Fruit fly (Drosophila melanogaster): Measurements from ENCODE around the gene CG34250.

CG34250 gene

DNA sequence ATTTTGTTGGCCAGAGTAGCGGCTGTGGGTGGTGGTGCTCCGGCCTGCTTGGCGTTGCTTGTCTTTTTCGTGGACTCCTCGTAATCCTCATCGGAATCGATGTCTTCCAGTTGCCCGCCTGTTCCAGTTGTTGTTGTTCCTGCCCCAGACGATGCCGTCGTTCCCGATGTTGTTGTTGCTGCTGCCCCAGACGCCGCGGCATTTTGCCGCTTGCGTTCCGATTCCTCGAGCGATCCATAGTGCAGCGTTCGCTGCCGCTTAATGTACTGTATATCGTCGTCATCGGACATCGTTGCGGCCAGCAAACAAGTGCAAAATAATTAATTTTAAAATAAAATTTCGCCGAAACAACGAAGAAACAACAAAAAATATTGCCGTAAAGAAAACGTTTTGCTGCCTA, 37.5 kb downstream of the CG34250 start:
- TF ChIP-seq usp (GFP tag; optimal IDR thresholded peaks at IDR 0.05): no peak
- TF ChIP-seq Dif (GFP tag; optimal IDR thresholded peaks at IDR 0.05; ENCODE audit: partially characterized antibody): no peak

DNA sequence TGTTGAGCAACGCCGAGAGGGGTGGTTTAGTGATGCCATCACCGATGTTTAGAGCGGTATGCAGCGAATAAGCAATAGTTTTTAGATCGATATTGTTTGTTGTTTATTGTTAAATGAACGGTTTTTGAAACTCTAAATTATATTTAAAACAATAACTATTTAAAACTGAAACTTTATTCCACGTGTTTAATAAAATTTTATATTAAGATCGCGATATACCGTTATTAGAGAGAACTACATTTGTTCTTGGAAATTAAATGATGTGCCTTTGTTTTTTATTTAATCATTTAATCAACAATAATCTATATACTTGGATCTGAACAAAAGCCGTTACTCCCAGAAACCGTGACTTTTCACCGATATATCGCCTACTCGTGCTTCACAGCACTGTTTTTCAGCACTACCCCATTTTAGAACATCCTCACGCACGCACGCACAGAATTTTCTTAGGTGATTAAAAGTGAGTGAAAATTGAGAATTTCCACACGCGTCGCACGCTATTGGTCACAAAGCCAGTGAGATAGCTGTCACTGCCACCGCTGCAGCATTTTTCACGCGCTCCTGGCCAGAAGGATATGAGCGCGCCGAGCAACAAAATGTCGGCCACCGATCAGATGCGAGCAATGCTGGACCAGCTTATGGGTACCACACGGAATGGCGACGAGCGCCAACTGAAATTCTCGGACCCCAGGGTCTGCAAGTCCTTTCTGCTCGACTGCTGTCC, 38.0 kb downstream of the CG34250 start, which contains the start of the genes U4-U6-60K and CG7564:
Gene U4-U6-60K (minus strand): TSS at position 20 of the 724 bp plus-strand sequence.
Gene CG7564 (plus strand): TSS at position 406 of the 724 bp plus-strand sequence.
- no peak for TF ChIP-seq lola (GFP tag; optimal IDR thresholded peaks at IDR 0.05)
- TF ChIP-seq Sp1 (GFP tag; optimal IDR thresholded peaks at IDR 0.05): peak; percentile 61
- TF ChIP-seq CG9705 (GFP tag; optimal IDR thresholded peaks at IDR 0.05): peak; percentile 59
- no peak for TF ChIP-seq usp (GFP tag; optimal IDR thresholded peaks at IDR 0.05)
- peak; percentile 78 for TF ChIP-seq woc (GFP tag; optimal IDR thresholded peaks at IDR 0.05)
- peak; percentile 69 for TF ChIP-seq Jra (GFP tag; optimal IDR thresholded peaks at IDR 0.05)
- no peak for TF ChIP-seq jim (GFP tag; optimal IDR thresholded peaks at IDR 0.05)
- no peak for TF ChIP-seq Hnf4 (GFP tag; optimal IDR thresholded peaks at IDR 0.05)
- TF ChIP-seq HLH106 (tag; optimal IDR thresholded peaks at IDR 0.05): peak; percentile 62
- peak; percentile 73 for TF ChIP-seq sv (GFP tag; optimal IDR thresholded peaks at IDR 0.05)
- no peak for TF ChIP-seq Vsx2 (GFP tag; optimal IDR thresholded peaks at IDR 0.05; ENCODE audit: partially characterized antibody)
- peak; percentile 69 for TF ChIP-seq h (GFP tag; optimal IDR thresholded peaks at IDR 0.05)
- TF ChIP-seq ey (GFP tag; optimal IDR thresholded peaks at IDR 0.05): peak; percentile 44
- TF ChIP-seq psq (GFP tag; optimal IDR thresholded peaks at IDR 0.05): peak; percentile 67
- TF ChIP-seq dmrt93B (GFP tag; optimal IDR thresholded peaks at IDR 0.05): peak; percentile 70
- TF ChIP-seq foxo (GFP tag; optimal IDR thresholded peaks at IDR 0.05): peak in 1 of 2 experiments; percentile 74
- TF ChIP-seq Abd-B (GFP tag; optimal IDR thresholded peaks at IDR 0.05): no peak
- TF ChIP-seq dl (GFP tag; optimal IDR thresholded peaks at IDR 0.05; ENCODE audit: insufficient read depth in 1 of 2, partially characterized antibody in 2 of 2): no peak
- peak; percentile 46 for TF ChIP-seq OdsH (GFP tag; optimal IDR thresholded peaks at IDR 0.05)
- TF ChIP-seq dsf (GFP tag; optimal IDR thresholded peaks at IDR 0.05; ENCODE audit: borderline replicate concordance): peak; percentile 74
- TF ChIP-seq CG32264 (GFP tag; optimal IDR thresholded peaks at IDR 0.05): peak; percentile 57
- peak; percentile 46 for TF ChIP-seq GATAd (GFP tag; optimal IDR thresholded peaks at IDR 0.05)
- peak; percentile 79 for TF ChIP-seq rgr (GFP tag; optimal IDR thresholded peaks at IDR 0.05)
- peak; percentile 52 for TF ChIP-seq Hr83 (GFP tag; optimal IDR thresholded peaks at IDR 0.05; ENCODE audit: poor library complexity, severe bottlenecking)
- TF ChIP-seq br (GFP tag; optimal IDR thresholded peaks at IDR 0.05): peak; percentile 45
- TF ChIP-seq Myc (optimal IDR thresholded peaks at IDR 0.05): peak; percentile 88
- peak; percentile 40 for TF ChIP-seq fru (GFP tag; optimal IDR thresholded peaks at IDR 0.05)

Measured in whole organism, wandering third instar larva.